Worm (Caenorhabditis elegans) whole organism, early embryonic: ENCODE data around the gene cpg-4.
A peak's percentile ranks its signal among the peaks of the same experiment; 100 is the strongest.

Source experiments
- B0310.2 ChIP-seq: sonication (generic microtip); optimal IDR thresholded peaks from 2 replicates; lab custom pipeline; 2016; ENCODE audit warnings: mild to moderate bottlenecking, missing genetic modification characterization, missing compliant biosample characterization
- F13C5.2 ChIP-seq: sonication (generic microtip); optimal IDR thresholded peaks from 2 replicates; lab custom pipeline; 2017; ENCODE audit warnings: mild to moderate bottlenecking, missing genetic modification characterization, inconsistent platforms, missing compliant biosample characterization
- aly-1 ChIP-seq: sonication (generic microtip); optimal IDR thresholded peaks from 2 replicates; lab custom pipeline; 2016; ENCODE audit warnings: missing genetic modification characterization, missing compliant biosample characterization
- ama-1 ChIP-seq: fragments of 150-350 bp; optimal IDR thresholded peaks from 2 replicates; lab custom pipeline; 2014
- ceh-13 ChIP-seq: fragments of 200-800 bp; sonication (Bioruptor generic); optimal IDR thresholded peaks from 2 replicates; lab custom pipeline; 2018; ENCODE audit warnings: mild to moderate bottlenecking, missing genetic modification characterization, missing compliant biosample characterization
- ceh-36 ChIP-seq: sonication (generic microtip); optimal IDR thresholded peaks from 2 replicates; lab custom pipeline; 2016; ENCODE audit warnings: missing genetic modification characterization, inconsistent platforms, missing compliant biosample characterization
- ets-7 ChIP-seq: sonication (generic microtip); optimal IDR thresholded peaks from 2 replicates; lab custom pipeline; 2016; ENCODE audit warnings: missing genotype, missing genetic modification characterization, missing compliant biosample characterization
- flt-1 ChIP-seq: fragments of 200-800 bp; sonication (Bioruptor generic); IDR thresholded peaks from 2 replicates; pipeline ENCODE4 v1.3.6; 2022; ENCODE audit warnings: missing genetic modification characterization, missing compliant biosample characterization
- hmbx-1 ChIP-seq: sonication (generic microtip); optimal IDR thresholded peaks from 2 replicates; lab custom pipeline; 2016; ENCODE audit warnings: mild to moderate bottlenecking, missing genetic modification characterization, missing compliant biosample characterization
- hmg-4 ChIP-seq: fragments of 200-800 bp; sonication (Bioruptor generic); optimal IDR thresholded peaks from 2 replicates; lab custom pipeline; 2018; ENCODE audit warnings: mild to moderate bottlenecking, missing genetic modification characterization, missing compliant biosample characterization
- hnd-1 ChIP-seq: sonication (generic microtip); optimal IDR thresholded peaks from 2 replicates; lab custom pipeline; 2016; ENCODE audit warnings: missing genetic modification characterization, missing compliant biosample characterization
- pes-1 ChIP-seq: fragments of 200-800 bp; sonication (Bioruptor generic); IDR thresholded peaks from 2 replicates; pipeline ENCODE4 v1.3.6; 2022; ENCODE audit warnings: missing genetic modification reagents, missing genetic modification characterization, missing compliant biosample characterization
- scrt-1 ChIP-seq: fragments of 200-800 bp; sonication (Bioruptor generic); IDR thresholded peaks from 2 replicates; pipeline ENCODE4 v1.3.6; 2022; ENCODE audit warnings: missing genetic modification characterization, missing compliant biosample characterization
- sea-1 ChIP-seq: fragments of 200-800 bp; sonication (Bioruptor generic); conservative IDR thresholded peaks from 2 replicates; pipeline ENCODE4 v1.3.6; 2022; ENCODE audit warnings: missing genetic modification characterization, missing compliant biosample characterization
- tbx-11 ChIP-seq: fragments of 200-800 bp; sonication (Bioruptor generic); IDR thresholded peaks from 2 replicates; pipeline ENCODE4 v1.3.6; 2022; ENCODE audit warnings: missing genetic modification characterization, missing compliant biosample characterization
- tbx-37 ChIP-seq: fragments of 200-800 bp; sonication (Bioruptor generic); conservative IDR thresholded peaks from 2 replicates; pipeline ENCODE4 v1.3.6; 2022; ENCODE audit warnings: missing genetic modification reagents, missing genetic modification characterization, missing compliant biosample characterization
- tra-4 ChIP-seq: sonication (generic microtip); optimal IDR thresholded peaks from 2 replicates; lab custom pipeline; 2017; ENCODE audit warnings: missing genetic modification characterization, missing compliant biosample characterization

The cpg-4 gene

DNA sequence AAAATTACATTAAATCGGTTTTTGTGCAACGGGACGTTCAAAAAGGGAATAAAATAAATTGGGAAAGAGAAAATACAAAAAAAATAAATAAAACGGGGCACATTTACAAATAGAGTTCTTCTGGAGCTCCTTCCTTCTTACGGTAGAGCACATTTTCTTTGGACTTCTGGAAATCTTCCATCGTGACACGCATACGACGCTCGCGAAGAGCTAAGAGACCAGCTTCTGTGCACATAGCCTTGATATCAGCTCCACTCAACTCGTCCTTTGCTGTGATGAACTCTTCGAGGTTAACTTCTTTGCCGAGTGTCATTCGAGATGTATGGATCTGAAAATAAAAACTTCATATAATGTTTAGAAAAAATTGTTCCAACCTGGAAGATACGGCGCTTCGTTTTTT is 19.9 kb downstream of the cpg-4 start:
- TF ChIP-seq F13C5.2 (tag; lab: Kevin White, UChicago): no peak
- TF ChIP-seq ets-7 (tag; lab: Kevin White, UChicago): no peak
- TF ChIP-seq flt-1 (GFP tag; lab: Robert Waterston, UW): no peak
- no peak for TF ChIP-seq tra-4
- no peak for TF ChIP-seq ama-1 (lab: Kevin White, UChicago)
- TF ChIP-seq hmg-4 (GFP tag; lab: Kevin White, UChicago): no peak
- TF ChIP-seq pes-1: no peak
- TF ChIP-seq ceh-36 (tag; lab: Kevin White, UChicago): no peak
- no peak for TF ChIP-seq scrt-1 (GFP tag; lab: Robert Waterston, UW)
- TF ChIP-seq ceh-13 (GFP tag; lab: Kevin White, UChicago): no peak
- TF ChIP-seq hnd-1 (tag; lab: Kevin White, UChicago): no peak
- no peak for TF ChIP-seq tbx-37 (GFP tag; lab: Robert Waterston, UW)
- TF ChIP-seq sea-1: no peak
- TF ChIP-seq hmbx-1 (tag; lab: Kevin White, UChicago): no peak
- TF ChIP-seq aly-1 (tag; lab: Kevin White, UChicago): no peak
- TF ChIP-seq tbx-11 (GFP tag; lab: Robert Waterston, UW): no peak
- no peak for TF ChIP-seq B0310.2 (tag; lab: Kevin White, UChicago)

ce11 chrV:6017630-6018029 is 21.4 kb downstream of the cpg-4 start, which contains the start of the genes rpt-2 and aps-1:
rpt-2 (minus strand) TSS chrV:6017669.
aps-1 (plus strand) TSS chrV:6017970.
- TF ChIP-seq aly-1 (tag; lab: Kevin White, UChicago): no peak
- no peak for TF ChIP-seq ceh-36 (tag; lab: Kevin White, UChicago)
- peak; percentile 48 for TF ChIP-seq F13C5.2 (tag; lab: Kevin White, UChicago)

ce11 chrV:6018944-6019450 is 22.8 kb downstream of the cpg-4 start, which contains the start of gene picc-1:
picc-1 (plus strand) TSS chrV:6018994.
- no peak for TF ChIP-seq ceh-36 (tag; lab: Kevin White, UChicago)
- TF ChIP-seq hnd-1 (tag; lab: Kevin White, UChicago): no peak
- no peak for TF ChIP-seq tra-4
- TF ChIP-seq tbx-11 (GFP tag; lab: Robert Waterston, UW): no peak
- no peak for TF ChIP-seq hmbx-1 (tag; lab: Kevin White, UChicago)
- no peak for TF ChIP-seq sea-1
- no peak for TF ChIP-seq F13C5.2 (tag; lab: Kevin White, UChicago)
- no peak for TF ChIP-seq pes-1
- TF ChIP-seq ama-1 (lab: Kevin White, UChicago): no peak
- TF ChIP-seq scrt-1 (GFP tag; lab: Robert Waterston, UW): no peak
- TF ChIP-seq B0310.2 (tag; lab: Kevin White, UChicago): no peak
- no peak for TF ChIP-seq tbx-37 (GFP tag; lab: Robert Waterston, UW)
- no peak for TF ChIP-seq flt-1 (GFP tag; lab: Robert Waterston, UW)
- TF ChIP-seq hmg-4 (GFP tag; lab: Kevin White, UChicago): no peak

- TF ChIP-seq pes-1 (no peak), hmg-4 (GFP tag; lab: Kevin White, UChicago) (no peak), ets-7 (tag; lab: Kevin White, UChicago) (no peak), B0310.2 (tag; lab: Kevin White, UChicago) (no peak), scrt-1 (GFP tag; lab: Robert Waterston, UW) (no peak), ceh-13 (GFP tag; lab: Kevin White, UChicago) (no peak), sea-1 (no peak), flt-1 (GFP tag; lab: Robert Waterston, UW) (no peak), ceh-36 (tag; lab: Kevin White, UChicago) (no peak), aly-1 (tag; lab: Kevin White, UChicago) (no peak), hnd-1 (tag; lab: Kevin White, UChicago) (no peak), hmbx-1 (tag; lab: Kevin White, UChicago) (no peak), tra-4 (no peak), tbx-37 (GFP tag; lab: Robert Waterston, UW) (no peak), tbx-11 (GFP tag; lab: Robert Waterston, UW) (no peak), ama-1 (lab: Kevin White, UChicago) (no peak)
Measured at ce11 chrV:6022076-6022475, 25.9 kb downstream of the cpg-4 start.

DNA sequence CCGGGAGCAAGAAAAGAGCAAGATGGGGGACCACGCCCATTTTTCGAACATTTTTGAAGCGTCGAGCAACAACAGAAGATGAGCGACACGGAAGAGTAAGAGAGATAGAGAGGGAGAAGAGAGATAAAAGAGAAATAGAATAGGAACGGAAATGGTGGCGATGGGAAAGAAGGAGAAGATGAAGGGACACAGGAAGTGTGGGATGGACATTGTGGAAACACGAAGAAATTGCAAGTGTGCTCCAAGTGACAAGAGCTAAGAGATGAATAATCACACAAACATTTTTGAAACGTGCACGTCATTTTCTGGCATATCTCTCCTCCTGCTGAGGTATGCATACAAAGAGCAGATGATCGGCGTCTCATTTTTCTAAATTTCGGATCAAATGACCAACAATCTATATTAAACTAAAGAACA is 34.4 kb downstream of the cpg-4 start:
- no peak for TF ChIP-seq ets-7 (tag; lab: Kevin White, UChicago)
- no peak for TF ChIP-seq tbx-37 (GFP tag; lab: Robert Waterston, UW)
- no peak for TF ChIP-seq pes-1
- TF ChIP-seq tra-4: no peak
- no peak for TF ChIP-seq scrt-1 (GFP tag; lab: Robert Waterston, UW)
- no peak for TF ChIP-seq hmbx-1 (tag; lab: Kevin White, UChicago)
- no peak for TF ChIP-seq F13C5.2 (tag; lab: Kevin White, UChicago)
- TF ChIP-seq hmg-4 (GFP tag; lab: Kevin White, UChicago): no peak
- no peak for TF ChIP-seq hnd-1 (tag; lab: Kevin White, UChicago)
- no peak for TF ChIP-seq ama-1 (lab: Kevin White, UChicago)
- TF ChIP-seq sea-1: no peak
- TF ChIP-seq ceh-13 (GFP tag; lab: Kevin White, UChicago): no peak
- no peak for TF ChIP-seq aly-1 (tag; lab: Kevin White, UChicago)
- no peak for TF ChIP-seq B0310.2 (tag; lab: Kevin White, UChicago)
- no peak for TF ChIP-seq flt-1 (GFP tag; lab: Robert Waterston, UW)
- TF ChIP-seq ceh-36 (tag; lab: Kevin White, UChicago): no peak
- TF ChIP-seq tbx-11 (GFP tag; lab: Robert Waterston, UW): no peak

DNA sequence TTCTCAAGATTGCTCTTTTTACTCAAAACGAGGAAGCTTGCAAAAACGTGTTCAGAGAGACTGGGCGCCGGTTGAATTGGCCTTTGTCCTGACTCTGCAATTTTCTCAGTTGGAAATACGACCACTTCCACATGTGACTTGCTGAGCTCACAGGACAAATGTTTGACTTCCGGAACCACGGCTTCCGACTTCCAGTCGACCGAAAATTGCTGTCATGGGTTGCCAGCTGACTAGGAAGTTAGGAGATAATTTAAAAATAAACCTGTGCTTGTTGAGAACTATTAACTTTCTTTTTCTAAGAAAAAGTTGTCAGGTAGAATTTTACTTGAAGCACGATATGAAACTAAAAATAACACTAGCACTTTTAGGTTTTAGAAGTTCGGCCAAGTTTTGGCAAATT is 35.4 kb downstream of the cpg-4 start:
- TF ChIP-seq pes-1 (no peak), ama-1 (lab: Kevin White, UChicago) (no peak), F13C5.2 (tag; lab: Kevin White, UChicago) (no peak), tbx-11 (GFP tag; lab: Robert Waterston, UW) (no peak), hmbx-1 (tag; lab: Kevin White, UChicago) (no peak), tbx-37 (GFP tag; lab: Robert Waterston, UW) (no peak), scrt-1 (GFP tag; lab: Robert Waterston, UW) (no peak), ceh-13 (GFP tag; lab: Kevin White, UChicago) (no peak), aly-1 (tag; lab: Kevin White, UChicago) (no peak), B0310.2 (tag; lab: Kevin White, UChicago) (no peak), flt-1 (GFP tag; lab: Robert Waterston, UW) (no peak)
